Worm (Caenorhabditis elegans) whole organism, L4 larva: ENCODE measurements around the gene lact-3.

Source experiments
- lsy-2 ChIP-seq, 2 experiments: fragments of 150-350 bp in 1 of 2; sonication (generic microtip) in 1 of 2; optimal IDR thresholded peaks; 2 replicates each; lab custom pipeline; 2014 to 2017; ENCODE audit warnings: missing biosample characterization in 2 of 2, missing genetic modification characterization in 2 of 2
- nhr-11 ChIP-seq: fragments of 150-350 bp; optimal IDR thresholded peaks from 2 replicates; lab custom pipeline; 2014; ENCODE audit warnings: missing biosample characterization, missing genetic modification characterization
- nhr-28 ChIP-seq: fragments of 150-350 bp; optimal IDR thresholded peaks from 2 replicates; lab custom pipeline; 2014; ENCODE audit warnings: missing biosample characterization, missing genetic modification characterization
- nhr-6 ChIP-seq: fragments of 150-350 bp; optimal IDR thresholded peaks from 2 replicates; lab custom pipeline; 2014; ENCODE audit warnings: missing biosample characterization, missing genetic modification characterization

DNA sequence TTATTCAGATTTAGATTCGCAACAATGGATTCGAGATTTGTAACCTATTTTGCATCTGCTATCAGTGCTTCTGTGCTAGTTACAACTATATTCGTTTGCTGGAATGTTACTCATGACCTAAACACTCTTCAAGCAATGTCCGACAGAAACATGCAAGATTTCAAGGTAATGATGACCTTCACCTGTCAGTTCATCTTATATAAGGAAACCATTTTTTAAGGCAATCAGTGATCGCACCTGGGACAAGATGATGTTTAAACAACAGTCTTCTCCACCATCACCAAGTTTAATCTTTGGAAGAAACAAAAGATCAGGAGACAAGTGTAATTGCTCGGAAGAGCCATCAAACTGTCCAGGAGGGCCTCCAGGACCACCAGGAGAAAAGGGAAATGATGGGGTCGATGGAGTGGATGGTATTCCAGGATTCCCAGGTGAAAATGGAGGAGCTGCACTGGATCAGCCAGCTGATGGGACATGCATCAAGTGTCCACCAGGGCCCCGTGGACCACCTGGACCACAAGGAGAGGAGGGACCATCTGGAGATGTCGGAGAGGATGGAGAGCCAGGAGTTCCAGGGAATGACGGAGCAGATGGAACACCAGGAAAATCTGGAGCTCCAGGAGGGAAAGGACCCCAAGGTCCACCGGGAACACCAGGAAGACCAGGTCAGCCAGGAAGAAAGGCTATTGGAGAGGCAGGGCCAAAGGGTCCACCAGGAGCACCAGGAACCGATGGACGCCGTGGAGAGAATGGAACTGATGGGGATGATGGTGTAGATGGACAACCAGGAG lies 46.3 kb upstream of the lact-3 start, which contains the start of gene col-79:
- TF ChIP-seq nhr-11 (tag; lab: Kevin White, UChicago) (no peak), lsy-2 (tag; optimal IDR thresholded peaks at IDR 0.05; lab: Kevin White, UChicago) (no peak), nhr-28 (tag; lab: Kevin White, UChicago) (no peak), nhr-6 (tag; lab: Kevin White, UChicago) (no peak)
